Fruit fly (Drosophila melanogaster): ENCODE results near the gene CG3223.

The CG3223 gene

dm6 chr3R:8032923-8033478 is 23.8 kb downstream of the CG3223 start, which contains the start of the genes CG11035 and unc-45 (continued):
- TF ChIP-seq sna (GFP tag; IDR thresholded peaks at IDR 0.05; ENCODE audit: partially characterized antibody), result peak; percentile 75
- peak; percentile 62 for TF ChIP-seq CG18262 (tag; optimal IDR thresholded peaks at IDR 0.05)
- TF ChIP-seq bab2 (GFP tag; optimal IDR thresholded peaks at IDR 0.05), result no peak
- TF ChIP-seq CG15269 (tag; optimal IDR thresholded peaks at IDR 0.05), result peak; percentile 22
- peak; percentile 39 for TF ChIP-seq twi (tag; optimal IDR thresholded peaks at IDR 0.05)
- no peak for TF ChIP-seq Dip3 (GFP tag; optimal IDR thresholded peaks at IDR 0.05)
- TF ChIP-seq CG4617 (GFP tag; optimal IDR thresholded peaks at IDR 0.05; ENCODE audit: borderline replicate concordance), result no peak
- peak; percentile 16 for TF ChIP-seq CG10431 (GFP tag; optimal IDR thresholded peaks at IDR 0.05)
- peak; percentile 54 for TF ChIP-seq CG4328 (GFP tag; optimal IDR thresholded peaks at IDR 0.05)
- TF ChIP-seq sisA (GFP tag; IDR thresholded peaks at IDR 0.05), result peak; percentile 39
- peak; percentile 2 for TF ChIP-seq CG7928 (GFP tag; optimal IDR thresholded peaks at IDR 0.05)
- TF ChIP-seq CG18764 (GFP tag; optimal IDR thresholded peaks at IDR 0.05), result peak; percentile 26
- TF ChIP-seq Aef1 (GFP tag; IDR thresholded peaks at IDR 0.05), result 0 out of 3 replicates have a peak, but pooled peaks have one; percentile 20
- TF ChIP-seq CG11695 (GFP tag; IDR thresholded peaks at IDR 0.05), result 0 out of 3 replicates have a peak, but pooled peaks have one; percentile 19
- no peak for TF ChIP-seq run (tag; optimal IDR thresholded peaks at IDR 0.05)
- peak; percentile 86 to 99 for TF ChIP-seq crp (GFP tag; optimal IDR thresholded peaks at IDR 0.05)
- TF ChIP-seq CG14014 (GFP tag; IDR thresholded peaks at IDR 0.05), result no peak
- TF ChIP-seq CG1602 (GFP tag; optimal IDR thresholded peaks at IDR 0.05), result peak; percentile 10
- peak; percentile 42 for TF ChIP-seq Abd-B (GFP tag; optimal IDR thresholded peaks at IDR 0.05)
- peak; percentile 55 for TF ChIP-seq CG32532 (GFP tag; IDR thresholded peaks at IDR 0.05)
- peak; percentile 78 for TF ChIP-seq mam (GFP tag; optimal IDR thresholded peaks at IDR 0.05)
- TF ChIP-seq NC2β (GFP tag; optimal IDR thresholded peaks at IDR 0.05), result peak; percentile 11
- peak; percentile 29 for TF ChIP-seq Ets97D (GFP tag; optimal IDR thresholded peaks at IDR 0.05)
- TF ChIP-seq CG9609 (GFP tag; optimal IDR thresholded peaks at IDR 0.05), result no peak
- TF ChIP-seq Xbp1 (GFP tag; optimal IDR thresholded peaks at IDR 0.05), result peak; percentile 31
- TF ChIP-seq nom (GFP tag; optimal IDR thresholded peaks at IDR 0.05), result peak; percentile 24
- TF ChIP-seq CG14710 (tag; optimal IDR thresholded peaks at IDR 0.05), result peak; percentile 61
- TF ChIP-seq unc-4 (GFP tag; IDR thresholded peaks at IDR 0.05; ENCODE audit: partially characterized antibody), result peak; percentile 78
- peak; percentile 65 for TF ChIP-seq Rfx (GFP tag; IDR thresholded peaks at IDR 0.05)
- peak; percentile 45; the same call in 1 of the 2 replicates for TF ChIP-seq nerfin-2 (GFP tag; IDR thresholded peaks at IDR 0.05; ENCODE audit: partially characterized antibody)
- TF ChIP-seq Dad (GFP tag; optimal IDR thresholded peaks at IDR 0.05), result peak; percentile 42
- TF ChIP-seq scrt (GFP tag; optimal IDR thresholded peaks at IDR 0.05), result peak; percentile 90
- TF ChIP-seq CG11504 (tag; optimal IDR thresholded peaks at IDR 0.05), result peak; percentile 61
- peak; percentile 30 for TF ChIP-seq Six4 (GFP tag; optimal IDR thresholded peaks at IDR 0.05)
- TF ChIP-seq bcd (GFP tag; optimal IDR thresholded peaks at IDR 0.05), result peak; percentile 25
- peak; percentile 41 for TF ChIP-seq D19A (tag; optimal IDR thresholded peaks at IDR 0.05)
- TF ChIP-seq CG9932 (GFP tag; IDR thresholded peaks at IDR 0.05), result peak; percentile 54; the same call in 1 of the 2 replicates
- TF ChIP-seq Kr (GFP tag; optimal IDR thresholded peaks at IDR 0.05), result no peak
- peak; percentile 29 for TF ChIP-seq stwl (tag; optimal IDR thresholded peaks at IDR 0.05)
- TF ChIP-seq CrebB (tag; optimal IDR thresholded peaks at IDR 0.05), result no peak
- peak; percentile 17 to 50 for TF ChIP-seq dpn (GFP tag; optimal IDR thresholded peaks at IDR 0.05)
- no peak for TF ChIP-seq CG11696 (GFP tag; IDR thresholded peaks at IDR 0.05)
- TF ChIP-seq GATAe (GFP tag; conservative IDR thresholded peaks at IDR 0.05), result no peak
- TF ChIP-seq amos (GFP tag; IDR thresholded peaks at IDR 0.05; ENCODE audit: partially characterized antibody), result peak; percentile 77
- peak; percentile 64; the same call in 2 of the 3 replicates for TF ChIP-seq CG34224 (GFP tag; IDR thresholded peaks at IDR 0.05; ENCODE audit: partially characterized antibody)
- TF ChIP-seq grau (tag; optimal IDR thresholded peaks at IDR 0.05), result peak; percentile 58
- peak in 1 of 2 experiments; percentile 86 for TF ChIP-seq Hr78 (GFP tag; optimal IDR thresholded peaks at IDR 0.05)
- peak; percentile 38; the same call in 1 of the 2 replicates for TF ChIP-seq klu (GFP tag; IDR thresholded peaks at IDR 0.05)
- TF ChIP-seq CG4820 (GFP tag; optimal IDR thresholded peaks at IDR 0.05), result no peak
